Worm (Caenorhabditis elegans) whole organism, midembryonic: ENCODE measurements around the gene twk-45.

ENCODE experiments used
- T22C8.4 ChIP-seq: fragments of 200-800 bp; sonication (Bioruptor generic); IDR thresholded peaks from 2 replicates; pipeline ENCODE4 v1.3.6; 2022; ENCODE audit warnings: missing genetic modification characterization, missing compliant biosample characterization
- cog-1 ChIP-seq: sonication (generic microtip); optimal IDR thresholded peaks from 2 replicates; lab custom pipeline; 2016; ENCODE audit warnings: missing genetic modification characterization, missing compliant biosample characterization
- flt-1 ChIP-seq: fragments of 200-800 bp; sonication (Bioruptor generic); IDR thresholded peaks from 2 replicates; pipeline ENCODE4 v1.3.6; 2022; ENCODE audit warnings: missing genetic modification characterization, missing compliant biosample characterization
- klf-2 ChIP-seq: fragments of 200-800 bp; sonication (Bioruptor generic); conservative IDR thresholded peaks from 2 replicates; pipeline ENCODE4 v1.3.6; 2022; ENCODE audit warnings: missing genetic modification reagents, missing genetic modification characterization, missing compliant biosample characterization
- med-1 ChIP-seq: sonication (generic microtip); optimal IDR thresholded peaks from 2 replicates; lab custom pipeline; 2017; ENCODE audit warnings: missing genetic modification characterization, mild to moderate bottlenecking, missing compliant biosample characterization, antibody characterized with exemption, missing genetic modification reagents; ENCODE audit not compliant: insufficient read depth
- ref-1 ChIP-seq: fragments of 200-800 bp; sonication (Bioruptor generic); conservative IDR thresholded peaks from 2 replicates; pipeline ENCODE4 v1.3.6; 2022; ENCODE audit warnings: missing genetic modification reagents, missing genetic modification characterization, missing compliant biosample characterization
- tab-1 ChIP-seq: fragments of 200-800 bp; sonication (Bioruptor generic); IDR thresholded peaks from 2 replicates; pipeline ENCODE4 v1.3.6; 2022; ENCODE audit warnings: missing genetic modification characterization, missing compliant biosample characterization
- ztf-23 ChIP-seq: fragments of 200-800 bp; sonication (Bioruptor generic); IDR thresholded peaks from 2 replicates; pipeline ENCODE4 v1.3.6; 2022; ENCODE audit warnings: missing genetic modification reagents, missing genetic modification characterization, missing compliant biosample characterization
- ztf-29 ChIP-seq: fragments of 200-800 bp; sonication (Bioruptor generic); IDR thresholded peaks from 2 replicates; pipeline ENCODE4 v1.3.6; 2022; ENCODE audit warnings: missing genetic modification reagents, missing genetic modification characterization, missing compliant biosample characterization

The twk-45 gene

ce11 chrIII:2818980-2819379, 17.3 kb upstream of the twk-45 start, which contains the start of gene pipp-4P:
pipp-4P (plus strand) TSS chrIII:2819280.
- no peak for TF ChIP-seq T22C8.4 (GFP tag; lab: Robert Waterston, UW)
- TF ChIP-seq med-1, result no peak
- no peak for TF ChIP-seq ztf-29
- no peak for TF ChIP-seq cog-1 (tag; lab: Kevin White, UChicago)
- TF ChIP-seq flt-1 (GFP tag; lab: Robert Waterston, UW), result no peak
- no peak for TF ChIP-seq ref-1 (GFP tag; lab: Robert Waterston, UW)
- no peak for TF ChIP-seq ztf-23 (GFP tag; lab: Robert Waterston, UW)
- no peak for TF ChIP-seq tab-1 (GFP tag; lab: Robert Waterston, UW)
- TF ChIP-seq klf-2, result no peak

ce11 chrIII:2817847-2818246, 16.1 kb upstream of the twk-45 start:
- TF ChIP-seq tab-1 (GFP tag; lab: Robert Waterston, UW) (no peak), flt-1 (GFP tag; lab: Robert Waterston, UW) (no peak), ztf-23 (GFP tag; lab: Robert Waterston, UW) (no peak), med-1 (no peak), cog-1 (tag; lab: Kevin White, UChicago) (no peak), ref-1 (GFP tag; lab: Robert Waterston, UW) (no peak)

- TF ChIP-seq klf-2 (no peak), med-1 (no peak), ztf-29 (no peak), ztf-23 (GFP tag; lab: Robert Waterston, UW) (no peak), cog-1 (tag; lab: Kevin White, UChicago) (no peak), flt-1 (GFP tag; lab: Robert Waterston, UW) (no peak)
Observed at ce11 chrIII:2816205-2816923, 14.7 kb upstream of the twk-45 start.

ce11 chrIII:2814919-2815554, 13.3 kb upstream of the twk-45 start, which contains the start of gene tufm-1:
tufm-1 (minus strand) TSS chrIII:2814969.
- no peak for TF ChIP-seq ztf-23 (GFP tag; lab: Robert Waterston, UW)
- no peak for TF ChIP-seq flt-1 (GFP tag; lab: Robert Waterston, UW)
- TF ChIP-seq ref-1 (GFP tag; lab: Robert Waterston, UW), result no peak
- no peak for TF ChIP-seq med-1
- TF ChIP-seq T22C8.4 (GFP tag; lab: Robert Waterston, UW), result no peak
- TF ChIP-seq tab-1 (GFP tag; lab: Robert Waterston, UW), result no peak
- TF ChIP-seq ztf-29, result no peak
- no peak for TF ChIP-seq klf-2
- no peak for TF ChIP-seq cog-1 (tag; lab: Kevin White, UChicago)

ce11 chrIII:2811410-2811809, 9.7 kb upstream of the twk-45 start:
- no peak for TF ChIP-seq flt-1 (GFP tag; lab: Robert Waterston, UW)
- TF ChIP-seq T22C8.4 (GFP tag; lab: Robert Waterston, UW), result no peak
- no peak for TF ChIP-seq ref-1 (GFP tag; lab: Robert Waterston, UW)
- no peak for TF ChIP-seq klf-2
- TF ChIP-seq med-1, result no peak

- TF ChIP-seq cog-1 (tag; lab: Kevin White, UChicago), result no peak
- TF ChIP-seq ref-1 (GFP tag; lab: Robert Waterston, UW), result no peak
- no peak for TF ChIP-seq ztf-23 (GFP tag; lab: Robert Waterston, UW)
Observed at ce11 chrIII:2805084-2805483, 3.4 kb upstream of the twk-45 start, which contains the start of gene Y71H2AM.3. Y71H2AM.3 (plus strand) TSS chrIII:2805430.

ce11 chrIII:2804461-2804860, 2.8 kb upstream of the twk-45 start:
- no peak for TF ChIP-seq T22C8.4 (GFP tag; lab: Robert Waterston, UW)
- TF ChIP-seq cog-1 (tag; lab: Kevin White, UChicago), result no peak
- TF ChIP-seq klf-2, result no peak
- no peak for TF ChIP-seq tab-1 (GFP tag; lab: Robert Waterston, UW)
- no peak for TF ChIP-seq med-1
- no peak for TF ChIP-seq ztf-29
- TF ChIP-seq ref-1 (GFP tag; lab: Robert Waterston, UW), result no peak
- no peak for TF ChIP-seq ztf-23 (GFP tag; lab: Robert Waterston, UW)
- no peak for TF ChIP-seq flt-1 (GFP tag; lab: Robert Waterston, UW)

ce11 chrIII:2800743-2801142, 957 bp downstream of the twk-45 start:
- TF ChIP-seq tab-1 (GFP tag; lab: Robert Waterston, UW) (0 out of 2 replicates have a peak, but pooled peaks have one; percentile 33), flt-1 (GFP tag; lab: Robert Waterston, UW) (no peak)

ce11 chrIII:2795442-2796023, 6.2 kb downstream of the twk-45 start:
- TF ChIP-seq T22C8.4 (GFP tag; lab: Robert Waterston, UW) (no peak), flt-1 (GFP tag; lab: Robert Waterston, UW) (0 out of 2 replicates have a peak, but pooled peaks have one; percentile 5), tab-1 (GFP tag; lab: Robert Waterston, UW) (no peak), klf-2 (no peak), ztf-23 (GFP tag; lab: Robert Waterston, UW) (no peak), cog-1 (tag; lab: Kevin White, UChicago) (no peak), ref-1 (GFP tag; lab: Robert Waterston, UW) (no peak), med-1 (no peak), ztf-29 (0 out of 2 replicates have a peak, but pooled peaks have one; percentile 42)

- no peak for TF ChIP-seq ztf-29
- no peak for TF ChIP-seq tab-1 (GFP tag; lab: Robert Waterston, UW)
- TF ChIP-seq ref-1 (GFP tag; lab: Robert Waterston, UW), result no peak
- no peak for TF ChIP-seq T22C8.4 (GFP tag; lab: Robert Waterston, UW)
- no peak for TF ChIP-seq ztf-23 (GFP tag; lab: Robert Waterston, UW)
- no peak for TF ChIP-seq med-1
- TF ChIP-seq flt-1 (GFP tag; lab: Robert Waterston, UW), result no peak
- TF ChIP-seq klf-2, result no peak
- no peak for TF ChIP-seq cog-1 (tag; lab: Kevin White, UChicago)
Observed at ce11 chrIII:2794057-2794456, 7.6 kb downstream of the twk-45 start.
